Fruit fly (Drosophila melanogaster): ENCODE results near the gene CG12974.

Gene CG12974

dm6 chr3L:21301737-21302487, 16.1 kb upstream of the CG12974 start:
- TF ChIP-seq CG8478 (optimal IDR thresholded peaks at IDR 0.05): no peak
- TF ChIP-seq Dll (optimal IDR thresholded peaks at IDR 0.05): no peak
- no peak for TF ChIP-seq psq (optimal IDR thresholded peaks at IDR 0.05)
- no peak for TF ChIP-seq pan (optimal IDR thresholded peaks at IDR 0.05)
- no peak for TF ChIP-seq EcR (GFP tag; optimal IDR thresholded peaks at IDR 0.05)
- TF ChIP-seq usp (GFP tag; optimal IDR thresholded peaks at IDR 0.05): no peak

- TF ChIP-seq pan (optimal IDR thresholded peaks at IDR 0.05) (no peak), Dll (optimal IDR thresholded peaks at IDR 0.05) (no peak), usp (GFP tag; optimal IDR thresholded peaks at IDR 0.05) (no peak), EcR (GFP tag; optimal IDR thresholded peaks at IDR 0.05) (no peak), psq (optimal IDR thresholded peaks at IDR 0.05) (no peak), CG8478 (optimal IDR thresholded peaks at IDR 0.05) (no peak)
Measured at dm6 chr3L:21300280-21300679, 14.5 kb upstream of the CG12974 start, which contains the start of gene Cpr78Cc. TSS of gene Cpr78Cc (plus strand) at chr3L:21300580.

- TF ChIP-seq psq (optimal IDR thresholded peaks at IDR 0.05) (no peak), Dll (optimal IDR thresholded peaks at IDR 0.05) (no peak), usp (GFP tag; optimal IDR thresholded peaks at IDR 0.05) (no peak), CG8478 (optimal IDR thresholded peaks at IDR 0.05) (no peak), EcR (GFP tag; optimal IDR thresholded peaks at IDR 0.05) (no peak), pan (optimal IDR thresholded peaks at IDR 0.05) (no peak)
Measured at dm6 chr3L:21299203-21299602, 13.4 kb upstream of the CG12974 start.

- TF ChIP-seq psq (optimal IDR thresholded peaks at IDR 0.05): no peak
- TF ChIP-seq usp (GFP tag; optimal IDR thresholded peaks at IDR 0.05): no peak
- no peak for TF ChIP-seq EcR (GFP tag; optimal IDR thresholded peaks at IDR 0.05)
- TF ChIP-seq CG8478 (optimal IDR thresholded peaks at IDR 0.05): no peak
- no peak for TF ChIP-seq Dll (optimal IDR thresholded peaks at IDR 0.05)
- no peak for TF ChIP-seq pan (optimal IDR thresholded peaks at IDR 0.05)
Measured at dm6 chr3L:21298375-21298774, 12.6 kb upstream of the CG12974 start, which contains the start of gene CG43702. TSS of gene CG43702 (plus strand) at chr3L:21298675.

- TF ChIP-seq psq (optimal IDR thresholded peaks at IDR 0.05) (no peak), CG8478 (optimal IDR thresholded peaks at IDR 0.05) (no peak), pan (optimal IDR thresholded peaks at IDR 0.05) (no peak), EcR (GFP tag; optimal IDR thresholded peaks at IDR 0.05) (no peak), Dll (optimal IDR thresholded peaks at IDR 0.05) (no peak), usp (GFP tag; optimal IDR thresholded peaks at IDR 0.05) (no peak)
Measured at dm6 chr3L:21297703-21298102, 11.9 kb upstream of the CG12974 start, which contains the start of gene Edg78E. TSS of gene Edg78E (minus strand) at chr3L:21297803.

dm6 chr3L:21294202-21294601, 8.4 kb upstream of the CG12974 start, which contains the start of gene Cpr78Cb:
TSS of gene Cpr78Cb (plus strand) at chr3L:21294492.
- TF ChIP-seq CG8478 (optimal IDR thresholded peaks at IDR 0.05) (no peak), Dll (optimal IDR thresholded peaks at IDR 0.05) (no peak), pan (optimal IDR thresholded peaks at IDR 0.05) (no peak), EcR (GFP tag; optimal IDR thresholded peaks at IDR 0.05) (no peak), psq (optimal IDR thresholded peaks at IDR 0.05) (no peak), usp (GFP tag; optimal IDR thresholded peaks at IDR 0.05) (no peak)

dm6 chr3L:21292700-21293099, 6.9 kb upstream of the CG12974 start, which contains the start of gene Cpr78Ca:
TSS of gene Cpr78Ca (minus strand) at chr3L:21292800.
- TF ChIP-seq psq (optimal IDR thresholded peaks at IDR 0.05): no peak
- TF ChIP-seq usp (GFP tag; optimal IDR thresholded peaks at IDR 0.05): no peak
- no peak for TF ChIP-seq EcR (GFP tag; optimal IDR thresholded peaks at IDR 0.05)

dm6 chr3L:21291055-21291454, 5.3 kb upstream of the CG12974 start:
- TF ChIP-seq Dll (optimal IDR thresholded peaks at IDR 0.05) (no peak), pan (optimal IDR thresholded peaks at IDR 0.05) (no peak), psq (optimal IDR thresholded peaks at IDR 0.05) (no peak), EcR (GFP tag; optimal IDR thresholded peaks at IDR 0.05) (no peak), CG8478 (optimal IDR thresholded peaks at IDR 0.05) (no peak), usp (GFP tag; optimal IDR thresholded peaks at IDR 0.05) (no peak)

- TF ChIP-seq pan (optimal IDR thresholded peaks at IDR 0.05) (no peak), EcR (GFP tag; optimal IDR thresholded peaks at IDR 0.05) (peak in 1 of 2 experiments; percentile 2), psq (optimal IDR thresholded peaks at IDR 0.05) (no peak), Dll (optimal IDR thresholded peaks at IDR 0.05) (no peak), usp (GFP tag; optimal IDR thresholded peaks at IDR 0.05) (no peak), CG8478 (optimal IDR thresholded peaks at IDR 0.05) (no peak)
Measured at dm6 chr3L:21290336-21290735, 4.6 kb upstream of the CG12974 start.

dm6 chr3L:21284720-21285638, 783 bp downstream of the CG12974 start:
- TF ChIP-seq CG8478 (optimal IDR thresholded peaks at IDR 0.05) (no peak), pan (optimal IDR thresholded peaks at IDR 0.05) (no peak), EcR (GFP tag; optimal IDR thresholded peaks at IDR 0.05) (no peak), Dll (optimal IDR thresholded peaks at IDR 0.05) (no peak), usp (GFP tag; optimal IDR thresholded peaks at IDR 0.05) (no peak), psq (optimal IDR thresholded peaks at IDR 0.05) (no peak)

- TF ChIP-seq usp (GFP tag; optimal IDR thresholded peaks at IDR 0.05): no peak
Measured at dm6 chr3L:21283795-21284194, 2.0 kb downstream of the CG12974 start.

dm6 chr3L:21282741-21283140, 3.0 kb downstream of the CG12974 start:
- no peak for TF ChIP-seq EcR (GFP tag; optimal IDR thresholded peaks at IDR 0.05)
- no peak for TF ChIP-seq psq (optimal IDR thresholded peaks at IDR 0.05)
- no peak for TF ChIP-seq CG8478 (optimal IDR thresholded peaks at IDR 0.05)
- no peak for TF ChIP-seq pan (optimal IDR thresholded peaks at IDR 0.05)
- no peak for TF ChIP-seq usp (GFP tag; optimal IDR thresholded peaks at IDR 0.05)
- no peak for TF ChIP-seq Dll (optimal IDR thresholded peaks at IDR 0.05)

Data from whole organism.